Fruit fly (Drosophila melanogaster) whole organism, embryonic: ENCODE data around the gene PLCXD.
A peak's percentile ranks its signal among the peaks of the same experiment; 100 is the strongest.

Experiments
- Atf-2 ChIP-seq: fragments of 200-800 bp; sonication (Bioruptor generic); optimal IDR thresholded peaks from 2 replicates; lab custom pipeline; 2016; ENCODE audit warnings: missing biosample characterization, missing genetic modification characterization
- C15 ChIP-seq: fragments of 200-800 bp; sonication (Bioruptor generic); IDR thresholded peaks from 3 replicates; pipeline ENCODE4 v1.3.6; 2022; ENCODE audit warnings: missing biosample characterization, missing genetic modification characterization
- CG10366 ChIP-seq: fragments of 200-800 bp; sonication (Bioruptor generic); IDR thresholded peaks from 2 replicates; pipeline ENCODE4 v1.3.6; 2022; ENCODE audit warnings: missing biosample characterization, missing genetic modification characterization
- CG11696 ChIP-seq: fragments of 200-800 bp; sonication (Bioruptor generic); IDR thresholded peaks from 2 replicates; pipeline ENCODE4 v1.3.6; 2022; ENCODE audit warnings: missing biosample characterization, missing genetic modification characterization
- CG12236 ChIP-seq: fragments of 200-800 bp; sonication (Bioruptor generic); optimal IDR thresholded peaks from 2 replicates; lab custom pipeline; 2016; ENCODE audit warnings: missing biosample characterization, missing genetic modification characterization
- CG14050 ChIP-seq: fragments of 200-800 bp; sonication (Bioruptor generic); IDR thresholded peaks from 3 replicates; pipeline ENCODE4 v1.3.6; 2022; ENCODE audit warnings: missing biosample characterization, missing genetic modification characterization
- CG15601 ChIP-seq: fragments of 200-800 bp; sonication (Bioruptor generic); optimal IDR thresholded peaks from 3 replicates; lab custom pipeline; 2019; ENCODE audit warnings: missing biosample characterization, mild to moderate bottlenecking, missing genetic modification characterization, moderate library complexity
- CG1647 ChIP-seq: fragments of 200-800 bp; sonication (Bioruptor generic); optimal IDR thresholded peaks from 3 replicates; lab custom pipeline; 2016; ENCODE audit warnings: missing biosample characterization, missing genetic modification characterization
- CG16815 ChIP-seq: fragments of 200-800 bp; sonication (Bioruptor generic); optimal IDR thresholded peaks from 3 replicates; lab custom pipeline; 2017; ENCODE audit warnings: missing biosample characterization, mild to moderate bottlenecking, missing genetic modification characterization
- CG17186 ChIP-seq: fragments of 200-800 bp; sonication (Bioruptor generic); optimal IDR thresholded peaks from 3 replicates; lab custom pipeline; 2017; ENCODE audit warnings: missing biosample characterization, missing genetic modification reagents, missing genetic modification characterization
- CG2875 ChIP-seq: fragments of 200-800 bp; sonication (Bioruptor generic); optimal IDR thresholded peaks from 2 replicates; lab custom pipeline; 2017; ENCODE audit warnings: missing biosample characterization, mild to moderate bottlenecking, missing genetic modification characterization, missing genetic modification reagents
- CG31441 ChIP-seq: fragments of 200-800 bp; sonication (Bioruptor generic); IDR thresholded peaks from 2 replicates; pipeline ENCODE4 v1.3.6; 2022; ENCODE audit warnings: missing biosample characterization, missing genetic modification characterization
- CG3726 ChIP-seq: fragments of 200-800 bp; sonication (Bioruptor generic); IDR thresholded peaks from 3 replicates; pipeline ENCODE4, ENCODE4 v1.3.6; 2022; ENCODE audit warnings: missing biosample characterization, missing genetic modification characterization
- CG7357 ChIP-seq: fragments of 200-800 bp; sonication (Bioruptor generic); IDR thresholded peaks from 3 replicates; pipeline ENCODE4 v1.3.6; 2022; ENCODE audit warnings: missing biosample characterization, missing genetic modification characterization
- CG8388 ChIP-seq: fragments of 200-800 bp; sonication (Bioruptor generic); optimal IDR thresholded peaks from 2 replicates; lab custom pipeline; 2019; ENCODE audit warnings: missing biosample characterization, mild to moderate bottlenecking, missing genetic modification characterization, moderate library complexity
- Dek ChIP-seq: fragments of 200-800 bp; sonication (Bioruptor generic); optimal IDR thresholded peaks from 3 replicates; lab custom pipeline; 2019; ENCODE audit warnings: missing biosample characterization, mild to moderate bottlenecking, missing genetic modification characterization, moderate library complexity
- Dll ChIP-seq: fragments of 200-800 bp; sonication (Bioruptor generic); IDR thresholded peaks from 4 replicates; pipeline ENCODE4 v1.3.6; 2022; ENCODE audit warnings: missing biosample characterization, missing genetic modification characterization; ENCODE audit not compliant: partially characterized antibody
- Eip74EF ChIP-seq, 2 experiments: fragments of 200-800 bp in 1 of 2; fragments of >200 bp in 1 of 2; sonication (Bioruptor generic) in 1 of 2; optimal IDR thresholded peaks; 2 replicates each; lab custom pipeline; 2017 to 2019; ENCODE audit warnings: missing biosample characterization in 2 of 2, missing genetic modification characterization in 2 of 2, mild to moderate bottlenecking in 1 of 2, moderate library complexity in 1 of 2
- Ets65A ChIP-seq: fragments of 200-800 bp; sonication (Bioruptor generic); peaks from one replicate; lab custom pipeline; 2016; ENCODE audit warnings: missing biosample characterization, missing genetic modification characterization
- Hey ChIP-seq: fragments of 200-800 bp; sonication (Bioruptor generic); optimal IDR thresholded peaks from 3 replicates; lab custom pipeline; 2018; ENCODE audit warnings: missing biosample characterization, mild to moderate bottlenecking, missing genetic modification characterization
- Lpt ChIP-seq: fragments of >200 bp; optimal IDR thresholded peaks from 2 replicates; lab custom pipeline; 2018; ENCODE audit warnings: missing biosample characterization, missing genetic modification characterization
- NK7.1 ChIP-seq: fragments of 200-800 bp; sonication (Bioruptor generic); optimal IDR thresholded peaks from 3 replicates; lab custom pipeline; 2016; ENCODE audit warnings: missing biosample characterization, missing genetic modification characterization
- Sin3A ChIP-seq: fragments of >200 bp; optimal IDR thresholded peaks from 2 replicates; lab custom pipeline; 2018
- Sox100B ChIP-seq: fragments of 200-800 bp; sonication (Bioruptor generic); optimal IDR thresholded peaks from 3 replicates; lab custom pipeline; 2018; ENCODE audit warnings: missing biosample characterization, mild to moderate bottlenecking, missing genetic modification characterization
- Sry-δ ChIP-seq: fragments of 200-800 bp; sonication (Bioruptor generic); optimal IDR thresholded peaks from 2 replicates; lab custom pipeline; 2016; ENCODE audit warnings: missing biosample characterization, missing genetic modification characterization
- Taf1 ChIP-seq: fragments of 200-800 bp; sonication (Bioruptor generic); IDR thresholded peaks from 2 replicates; pipeline ENCODE4 v1.3.6; 2022; ENCODE audit warnings: missing biosample characterization, missing genetic modification characterization
- aop ChIP-seq: fragments of 200-800 bp; sonication (Bioruptor generic); IDR thresholded peaks from 2 replicates; pipeline ENCODE4 v1.3.6; 2022; ENCODE audit warnings: missing biosample characterization, missing genetic modification characterization
- fd3F ChIP-seq: fragments of 200-800 bp; sonication (Bioruptor generic); optimal IDR thresholded peaks from 2 replicates; lab custom pipeline; 2018; ENCODE audit warnings: missing biosample characterization, mild to moderate bottlenecking, missing genetic modification characterization, moderate library complexity
- grau ChIP-seq: fragments of 200-800 bp; optimal IDR thresholded peaks from 3 replicates; lab custom pipeline; 2019; ENCODE audit warnings: missing biosample characterization, mild to moderate bottlenecking, missing genetic modification characterization, moderate library complexity
- hkb ChIP-seq, 2 experiments: fragments of 200-800 bp in 1 of 2; fragments of >200 bp in 1 of 2; sonication (Bioruptor generic) in 1 of 2; IDR thresholded peaks in 1 of 2; optimal IDR thresholded peaks in 1 of 2; 2 replicates each; pipeline versions ENCODE4 v1.3.6 to Lab custom; 2017 to 2022; ENCODE audit warnings: missing biosample characterization in 1 of 2, missing genetic modification characterization in 1 of 2
- ind ChIP-seq: fragments of 200-800 bp; sonication (Bioruptor generic); optimal IDR thresholded peaks from 3 replicates; lab custom pipeline; 2016; ENCODE audit warnings: missing biosample characterization, missing genetic modification characterization
- ken ChIP-seq: fragments of 200-800 bp; sonication (Bioruptor generic); IDR thresholded peaks from 3 replicates; pipeline ENCODE4 v1.3.6; 2022; ENCODE audit warnings: missing biosample characterization, missing genetic modification characterization
- pfk ChIP-seq: fragments of 200-800 bp; sonication (Bioruptor generic); optimal IDR thresholded peaks from 2 replicates; lab custom pipeline; 2018; ENCODE audit warnings: missing biosample characterization, mild to moderate bottlenecking, missing genetic modification characterization, moderate library complexity
- sim ChIP-seq: fragments of 200-800 bp; sonication (Bioruptor generic); IDR thresholded peaks from 2 replicates; pipeline ENCODE4 v1.3.6; 2022; ENCODE audit warnings: missing biosample characterization, missing genetic modification characterization
- toy ChIP-seq: fragments of 200-800 bp; sonication (Bioruptor generic); IDR thresholded peaks from 2 replicates; pipeline ENCODE4 v1.3.6; 2022; ENCODE audit warnings: missing biosample characterization, missing genetic modification characterization
- unpg ChIP-seq: fragments of 200-800 bp; sonication (Bioruptor generic); optimal IDR thresholded peaks from 3 replicates; lab custom pipeline; 2018; ENCODE audit warnings: missing biosample characterization, mild to moderate bottlenecking, missing genetic modification characterization, moderate library complexity
- wor ChIP-seq: fragments of 200-800 bp; sonication (Bioruptor generic); IDR thresholded peaks from 2 replicates; pipeline ENCODE4 v1.3.6; 2022; ENCODE audit warnings: missing biosample characterization, missing genetic modification characterization
- yki ChIP-seq: fragments of >200 bp; optimal IDR thresholded peaks from 3 replicates; lab custom pipeline; 2018
- zen ChIP-seq: fragments of 200-800 bp; sonication (Bioruptor generic); optimal IDR thresholded peaks from 3 replicates; lab custom pipeline; 2018; ENCODE audit warnings: missing biosample characterization, mild to moderate bottlenecking, missing genetic modification characterization, moderate library complexity

PLCXD gene

dm6 chr2L:12011682-12012655 is 37.2 kb upstream of the PLCXD start (continued):
- no peak for TF ChIP-seq CG31441
- no peak for TF ChIP-seq CG10366 (GFP tag; lab: Robert Waterston, UW)
- TF ChIP-seq hkb (optimal IDR thresholded peaks at IDR 0.05; lab: Kevin White, UChicago): peak; percentile 58
- TF ChIP-seq hkb (GFP tag; IDR thresholded peaks at IDR 0.05; lab: Robert Waterston, UW): no peak
- no peak for TF ChIP-seq toy
- TF ChIP-seq CG7357: peak; percentile 61; the same call in 2 of the 3 replicates
- TF ChIP-seq Lpt (GFP tag; lab: Kevin White, UChicago): no peak
- peak; percentile 32 for TF ChIP-seq fd3F (GFP tag; lab: Kevin White, UChicago)
- peak; percentile 57 for TF ChIP-seq Atf-2 (GFP tag; lab: Kevin White, UChicago)
- TF ChIP-seq CG1647 (GFP tag; lab: Kevin White, UChicago): peak; percentile 47
- peak; percentile 4 for TF ChIP-seq CG12236
- TF ChIP-seq CG15601 (tag; lab: Kevin White, UChicago): peak; percentile 72
- TF ChIP-seq CG16815 (GFP tag; lab: Kevin White, UChicago): peak; percentile 12
- TF ChIP-seq wor (GFP tag; lab: Robert Waterston, UW): no peak
- peak in 1 of 2 experiments; percentile 93 for TF ChIP-seq Eip74EF (GFP tag; optimal IDR thresholded peaks at IDR 0.05; lab: Kevin White, UChicago)
- peak; percentile 89 for TF ChIP-seq Ets65A
- no peak for TF ChIP-seq ken
- peak; percentile 68 for TF ChIP-seq NK7.1 (GFP tag; lab: Kevin White, UChicago)
- peak; percentile 1 for TF ChIP-seq Sin3A (lab: Kevin White, UChicago)
- TF ChIP-seq aop (GFP tag; lab: Robert Waterston, UW): no peak
- TF ChIP-seq Hey (tag; lab: Kevin White, UChicago): peak; percentile 10
- no peak for TF ChIP-seq Taf1 (GFP tag; lab: Robert Waterston, UW)
- peak; percentile 95 for TF ChIP-seq pfk (GFP tag; lab: Kevin White, UChicago)
- no peak for TF ChIP-seq C15
- peak; percentile 28 for TF ChIP-seq CG2875 (GFP tag; lab: Kevin White, UChicago)
- TF ChIP-seq Sry-δ (GFP tag; lab: Kevin White, UChicago): peak; percentile 49

dm6 chr2L:12013243-12013642 is 36.0 kb upstream of the PLCXD start:
- no peak for TF ChIP-seq CG3726
- no peak for TF ChIP-seq unpg (GFP tag; lab: Kevin White, UChicago)
- no peak for TF ChIP-seq Sox100B (GFP tag; lab: Kevin White, UChicago)
- no peak for TF ChIP-seq yki (lab: Kevin White, UChicago)
- TF ChIP-seq grau: no peak
- TF ChIP-seq Dek (tag; lab: Kevin White, UChicago): no peak
- TF ChIP-seq CG17186 (GFP tag; lab: Kevin White, UChicago): no peak
- TF ChIP-seq sim: no peak
- no peak for TF ChIP-seq CG2875 (GFP tag; lab: Kevin White, UChicago)
- no peak for TF ChIP-seq ind (GFP tag; lab: Kevin White, UChicago)
- TF ChIP-seq wor (GFP tag; lab: Robert Waterston, UW): no peak
- no peak for TF ChIP-seq CG11696 (GFP tag; lab: Robert Waterston, UW)
- no peak for TF ChIP-seq Dll (GFP tag; lab: Robert Waterston, UW)
- TF ChIP-seq CG14050: no peak
- no peak for TF ChIP-seq CG8388 (GFP tag; lab: Kevin White, UChicago)
- TF ChIP-seq zen (tag; lab: Kevin White, UChicago): no peak
